Worm (Caenorhabditis elegans) whole organism, early embryonic: ENCODE measurements around the gene npp-23.

Source experiments
- B0310.2 ChIP-seq: sonication (generic microtip); optimal IDR thresholded peaks from 2 replicates; lab custom pipeline; 2016; ENCODE audit warnings: mild to moderate bottlenecking, missing genetic modification characterization, missing compliant biosample characterization
- F13C5.2 ChIP-seq: sonication (generic microtip); optimal IDR thresholded peaks from 2 replicates; lab custom pipeline; 2017; ENCODE audit warnings: mild to moderate bottlenecking, missing genetic modification characterization, inconsistent platforms, missing compliant biosample characterization
- aly-1 ChIP-seq: sonication (generic microtip); optimal IDR thresholded peaks from 2 replicates; lab custom pipeline; 2016; ENCODE audit warnings: missing genetic modification characterization, missing compliant biosample characterization
- ama-1 ChIP-seq: fragments of 150-350 bp; optimal IDR thresholded peaks from 2 replicates; lab custom pipeline; 2014
- ceh-13 ChIP-seq: fragments of 200-800 bp; sonication (Bioruptor generic); optimal IDR thresholded peaks from 2 replicates; lab custom pipeline; 2018; ENCODE audit warnings: mild to moderate bottlenecking, missing genetic modification characterization, missing compliant biosample characterization
- ceh-36 ChIP-seq: sonication (generic microtip); optimal IDR thresholded peaks from 2 replicates; lab custom pipeline; 2016; ENCODE audit warnings: missing genetic modification characterization, inconsistent platforms, missing compliant biosample characterization
- ets-7 ChIP-seq: sonication (generic microtip); optimal IDR thresholded peaks from 2 replicates; lab custom pipeline; 2016; ENCODE audit warnings: missing genotype, missing genetic modification characterization, missing compliant biosample characterization
- flt-1 ChIP-seq: fragments of 200-800 bp; sonication (Bioruptor generic); IDR thresholded peaks from 2 replicates; pipeline ENCODE4 v1.3.6; 2022; ENCODE audit warnings: missing genetic modification characterization, missing compliant biosample characterization
- hmbx-1 ChIP-seq: sonication (generic microtip); optimal IDR thresholded peaks from 2 replicates; lab custom pipeline; 2016; ENCODE audit warnings: mild to moderate bottlenecking, missing genetic modification characterization, missing compliant biosample characterization
- hmg-4 ChIP-seq: fragments of 200-800 bp; sonication (Bioruptor generic); optimal IDR thresholded peaks from 2 replicates; lab custom pipeline; 2018; ENCODE audit warnings: mild to moderate bottlenecking, missing genetic modification characterization, missing compliant biosample characterization
- hnd-1 ChIP-seq: sonication (generic microtip); optimal IDR thresholded peaks from 2 replicates; lab custom pipeline; 2016; ENCODE audit warnings: missing genetic modification characterization, missing compliant biosample characterization
- pes-1 ChIP-seq: fragments of 200-800 bp; sonication (Bioruptor generic); IDR thresholded peaks from 2 replicates; pipeline ENCODE4 v1.3.6; 2022; ENCODE audit warnings: missing genetic modification reagents, missing genetic modification characterization, missing compliant biosample characterization
- scrt-1 ChIP-seq: fragments of 200-800 bp; sonication (Bioruptor generic); IDR thresholded peaks from 2 replicates; pipeline ENCODE4 v1.3.6; 2022; ENCODE audit warnings: missing genetic modification characterization, missing compliant biosample characterization
- sea-1 ChIP-seq: fragments of 200-800 bp; sonication (Bioruptor generic); conservative IDR thresholded peaks from 2 replicates; pipeline ENCODE4 v1.3.6; 2022; ENCODE audit warnings: missing genetic modification characterization, missing compliant biosample characterization
- tbx-11 ChIP-seq: fragments of 200-800 bp; sonication (Bioruptor generic); IDR thresholded peaks from 2 replicates; pipeline ENCODE4 v1.3.6; 2022; ENCODE audit warnings: missing genetic modification characterization, missing compliant biosample characterization
- tbx-37 ChIP-seq: fragments of 200-800 bp; sonication (Bioruptor generic); conservative IDR thresholded peaks from 2 replicates; pipeline ENCODE4 v1.3.6; 2022; ENCODE audit warnings: missing genetic modification reagents, missing genetic modification characterization, missing compliant biosample characterization
- tra-4 ChIP-seq: sonication (generic microtip); optimal IDR thresholded peaks from 2 replicates; lab custom pipeline; 2017; ENCODE audit warnings: missing genetic modification characterization, missing compliant biosample characterization

npp-23 gene

DNA sequence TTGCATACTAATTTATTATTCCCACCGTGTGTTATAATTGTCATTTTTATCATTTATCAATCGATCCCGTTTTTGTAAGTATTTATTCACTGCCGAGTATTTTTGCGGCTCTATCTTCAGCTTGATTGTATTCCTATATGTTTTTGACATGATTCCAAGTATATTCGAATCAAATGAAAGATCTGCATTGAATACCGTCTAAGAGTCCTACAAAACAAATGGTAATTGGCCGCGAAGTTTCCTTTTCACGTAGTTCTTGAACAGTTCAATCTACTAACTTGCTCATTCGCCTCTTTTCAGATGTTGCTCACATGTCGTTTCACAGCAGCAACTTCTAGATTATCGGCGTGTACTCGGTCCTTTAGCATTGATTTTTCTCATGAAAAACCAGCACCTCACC, 23.1 kb upstream of the npp-23 start, which contains the start of gene C27B7.2:
Gene C27B7.2 (plus strand): TSS at position 301 of the 400 bp plus-strand sequence.
- TF ChIP-seq ceh-36 (tag; lab: Kevin White, UChicago) (no peak), tra-4 (tag; lab: Kevin White, UChicago) (no peak), sea-1 (no peak), B0310.2 (tag; lab: Kevin White, UChicago) (no peak), tbx-37 (no peak), pes-1 (GFP tag; lab: Robert Waterston, UW) (no peak), ets-7 (tag; lab: Kevin White, UChicago) (no peak), aly-1 (tag; lab: Kevin White, UChicago) (no peak), flt-1 (GFP tag; lab: Robert Waterston, UW) (no peak), ceh-13 (GFP tag; lab: Kevin White, UChicago) (no peak), F13C5.2 (tag; lab: Kevin White, UChicago) (no peak), hnd-1 (tag; lab: Kevin White, UChicago) (no peak), ama-1 (no peak), hmbx-1 (tag; lab: Kevin White, UChicago) (no peak), tbx-11 (GFP tag; lab: Robert Waterston, UW) (no peak), hmg-4 (no peak)

DNA sequence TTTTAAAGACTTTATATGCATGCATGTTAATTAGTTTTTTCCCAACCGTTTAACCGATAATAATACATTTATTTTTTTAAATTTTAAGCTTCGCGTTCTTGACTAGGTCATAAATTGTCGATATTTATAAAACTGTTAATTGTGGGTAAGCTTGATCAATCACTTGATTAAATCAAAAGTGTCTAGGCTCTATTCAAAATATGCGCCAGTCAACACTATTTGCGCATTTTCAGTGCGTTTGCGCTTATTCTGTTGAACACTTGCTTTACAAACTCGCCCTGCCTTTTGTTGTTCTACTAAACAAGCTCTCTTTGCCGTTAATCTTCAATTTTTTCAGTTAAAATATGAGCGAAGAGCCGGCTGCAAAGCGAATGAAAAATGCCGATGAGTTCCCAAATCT, 21.7 kb upstream of the npp-23 start, which contains the start of gene spr-2:
Gene spr-2 (plus strand): TSS at position 332 of the 400 bp plus-strand sequence.
- TF ChIP-seq ets-7 (tag; lab: Kevin White, UChicago) (no peak), aly-1 (tag; lab: Kevin White, UChicago) (no peak), hnd-1 (tag; lab: Kevin White, UChicago) (no peak)

DNA sequence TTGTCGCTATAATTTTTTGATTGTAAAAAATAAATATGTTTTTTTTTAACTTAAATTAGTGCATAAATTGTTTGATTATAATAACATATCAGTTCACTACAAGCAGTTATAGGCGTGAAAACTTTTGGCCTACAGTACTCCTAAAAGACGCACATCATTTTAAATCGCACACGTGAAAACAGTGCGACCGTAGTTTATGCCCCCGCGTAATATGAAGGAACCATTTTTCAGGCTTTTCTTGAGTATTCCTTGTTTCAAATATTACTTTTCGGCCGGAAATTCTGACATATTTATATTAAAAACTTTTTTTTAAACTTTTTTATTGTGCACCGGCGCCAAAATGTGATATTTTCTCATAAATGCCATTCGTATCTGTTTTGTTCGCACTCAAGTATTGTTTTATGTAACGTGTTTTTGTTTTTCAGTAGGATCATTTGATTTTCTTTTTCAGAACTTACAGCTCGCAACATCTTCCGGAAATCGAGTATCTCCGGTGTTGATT, 19.1 kb upstream of the npp-23 start, which contains the start of gene oma-1:
Gene oma-1 (plus strand): TSS at position 452 of the 502 bp plus-strand sequence.
- TF ChIP-seq hmg-4: no peak
- no peak for TF ChIP-seq ama-1
- no peak for TF ChIP-seq sea-1
- no peak for TF ChIP-seq B0310.2 (tag; lab: Kevin White, UChicago)
- TF ChIP-seq F13C5.2 (tag; lab: Kevin White, UChicago): no peak
- no peak for TF ChIP-seq hmbx-1 (tag; lab: Kevin White, UChicago)
- no peak for TF ChIP-seq tbx-37
- TF ChIP-seq pes-1 (GFP tag; lab: Robert Waterston, UW): no peak
- TF ChIP-seq tra-4 (tag; lab: Kevin White, UChicago): no peak
- no peak for TF ChIP-seq ets-7 (tag; lab: Kevin White, UChicago)
- TF ChIP-seq aly-1 (tag; lab: Kevin White, UChicago): no peak
- TF ChIP-seq ceh-13 (GFP tag; lab: Kevin White, UChicago): no peak
- no peak for TF ChIP-seq ceh-36 (tag; lab: Kevin White, UChicago)
- TF ChIP-seq tbx-11 (GFP tag; lab: Robert Waterston, UW): no peak
- TF ChIP-seq scrt-1: no peak
- no peak for TF ChIP-seq hnd-1 (tag; lab: Kevin White, UChicago)

DNA sequence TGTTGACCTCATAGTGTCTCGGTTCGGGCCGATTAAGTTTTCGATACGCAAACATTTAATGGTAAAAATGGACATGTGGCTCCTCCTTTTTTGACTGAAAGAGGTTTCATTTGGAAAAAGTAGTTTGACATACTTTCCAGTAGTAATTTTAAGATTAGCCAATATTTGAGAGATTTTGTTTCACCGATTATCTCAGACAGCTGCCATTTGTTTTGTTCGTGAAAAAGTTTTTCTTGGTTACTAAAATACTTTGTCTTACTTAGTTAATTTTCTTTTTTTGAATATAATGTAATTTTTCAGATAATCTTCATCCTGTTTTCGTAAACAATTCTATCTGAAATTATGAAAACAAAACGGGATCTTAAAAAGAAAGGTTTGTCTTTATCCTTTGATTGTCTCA, 16.7 kb upstream of the npp-23 start, which contains the start of gene C09G9.5:
Gene C09G9.5 (plus strand): TSS at position 301 of the 400 bp plus-strand sequence.
- TF ChIP-seq pes-1 (GFP tag; lab: Robert Waterston, UW): no peak

DNA sequence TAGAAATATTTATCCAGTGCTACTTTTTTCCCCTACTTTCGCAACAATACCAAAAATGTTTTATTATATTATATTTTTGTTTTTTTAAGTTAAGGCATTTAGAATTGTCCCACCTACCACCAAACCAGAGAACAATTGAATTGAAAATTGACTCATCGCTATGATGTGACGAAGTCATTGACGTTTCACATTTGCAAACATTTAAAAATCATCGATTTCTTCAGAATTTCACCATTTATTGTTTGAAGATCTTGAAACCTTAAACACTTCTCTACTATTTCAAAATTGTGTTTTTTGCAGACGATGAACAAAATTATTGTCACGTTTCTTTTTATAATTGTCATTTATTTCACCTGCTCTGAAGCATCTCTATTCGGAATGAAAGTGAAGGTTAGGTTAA, 11.7 kb upstream of the npp-23 start, which contains the start of gene C09G9.8:
Gene C09G9.8 (plus strand): TSS at position 301 of the 400 bp plus-strand sequence.
- TF ChIP-seq B0310.2 (tag; lab: Kevin White, UChicago) (no peak), tbx-37 (no peak), hmbx-1 (tag; lab: Kevin White, UChicago) (no peak), pes-1 (GFP tag; lab: Robert Waterston, UW) (no peak), ets-7 (tag; lab: Kevin White, UChicago) (no peak), sea-1 (no peak), ceh-36 (tag; lab: Kevin White, UChicago) (no peak), flt-1 (GFP tag; lab: Robert Waterston, UW) (no peak), aly-1 (tag; lab: Kevin White, UChicago) (no peak)

DNA sequence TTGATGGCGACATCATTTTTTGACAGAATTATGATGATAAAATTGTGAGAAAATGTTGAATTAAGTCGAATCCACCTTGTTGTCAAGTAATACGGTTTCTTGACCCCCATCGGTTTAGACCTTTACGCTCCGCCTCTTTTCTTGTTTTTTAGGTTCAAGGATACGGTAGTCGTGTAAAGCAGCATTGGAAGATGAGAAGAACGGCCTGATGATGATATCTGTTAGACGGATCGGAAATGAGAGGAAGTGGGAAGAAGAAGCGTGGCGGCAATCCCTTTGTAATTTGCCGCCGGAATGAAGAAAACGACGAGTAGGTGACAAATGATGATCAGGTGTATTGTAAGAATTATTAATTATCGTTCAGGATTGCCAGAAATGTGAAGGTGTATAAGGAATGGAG, 10.3 kb upstream of the npp-23 start, which contains the start of gene npax-4:
Gene npax-4 (minus strand): TSS at position 101 of the 400 bp plus-strand sequence.
- no peak for TF ChIP-seq B0310.2 (tag; lab: Kevin White, UChicago)
- no peak for TF ChIP-seq flt-1 (GFP tag; lab: Robert Waterston, UW)
- no peak for TF ChIP-seq pes-1 (GFP tag; lab: Robert Waterston, UW)
- no peak for TF ChIP-seq F13C5.2 (tag; lab: Kevin White, UChicago)
- no peak for TF ChIP-seq ceh-36 (tag; lab: Kevin White, UChicago)
- TF ChIP-seq ets-7 (tag; lab: Kevin White, UChicago): no peak
- no peak for TF ChIP-seq aly-1 (tag; lab: Kevin White, UChicago)
- TF ChIP-seq tbx-11 (GFP tag; lab: Robert Waterston, UW): no peak
- no peak for TF ChIP-seq hnd-1 (tag; lab: Kevin White, UChicago)
- TF ChIP-seq ceh-13 (GFP tag; lab: Kevin White, UChicago): no peak
- TF ChIP-seq hmg-4: no peak
- TF ChIP-seq scrt-1: no peak
- TF ChIP-seq tbx-37: no peak
- no peak for TF ChIP-seq sea-1

DNA sequence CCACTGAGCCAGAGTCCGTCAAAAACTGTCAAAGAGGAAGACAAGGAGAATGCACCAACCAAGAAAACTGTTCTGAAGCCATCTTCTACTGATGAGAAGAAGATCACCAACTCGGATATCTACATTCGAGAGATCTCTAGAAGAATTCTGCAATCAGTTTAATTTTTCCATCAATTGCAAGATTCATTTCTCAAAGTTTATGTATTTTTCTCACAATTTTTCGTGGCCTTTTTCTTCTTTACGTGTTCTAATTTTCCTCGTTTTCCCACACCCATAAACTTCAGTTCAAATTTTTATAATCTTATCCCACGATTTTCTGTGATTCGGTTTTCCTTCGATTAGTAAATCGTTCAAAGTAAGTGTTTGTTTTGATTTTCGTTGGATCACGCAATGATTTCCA, 4.4 kb upstream of the npp-23 start, which contains the start of gene hdl-2:
Gene hdl-2 (plus strand): TSS at position 301 of the 400 bp plus-strand sequence.
- TF ChIP-seq aly-1 (tag; lab: Kevin White, UChicago) (no peak), ceh-36 (tag; lab: Kevin White, UChicago) (no peak), F13C5.2 (tag; lab: Kevin White, UChicago) (no peak), sea-1 (no peak), B0310.2 (tag; lab: Kevin White, UChicago) (no peak), tbx-37 (no peak), hmbx-1 (tag; lab: Kevin White, UChicago) (no peak), tra-4 (tag; lab: Kevin White, UChicago) (no peak), hmg-4 (no peak), scrt-1 (no peak), pes-1 (GFP tag; lab: Robert Waterston, UW) (no peak), ets-7 (tag; lab: Kevin White, UChicago) (no peak), hnd-1 (tag; lab: Kevin White, UChicago) (no peak)
